Worm (Caenorhabditis elegans) whole organism, mixed stage, embryonic: ENCODE measurements around the gene cec-5.

Experiments used
- M03D4.4 ChIP-seq: sonication (generic microtip); optimal IDR thresholded peaks from 2 replicates; lab custom pipeline; 2017; ENCODE audit warnings: mild to moderate bottlenecking, missing genetic modification characterization, missing compliant biosample characterization
- blmp-1 ChIP-seq: fragments of 150-350 bp; optimal IDR thresholded peaks from 2 replicates; lab custom pipeline; 2014; ENCODE audit warnings: missing biosample characterization, missing genetic modification characterization
- ceh-39 ChIP-seq: fragments of 150-350 bp; optimal IDR thresholded peaks from 2 replicates; lab custom pipeline; 2014; ENCODE audit warnings: missing biosample characterization, missing genetic modification characterization
- ceh-43 ChIP-seq: fragments of 200-800 bp; sonication (Bioruptor generic); optimal IDR thresholded peaks from 2 replicates; lab custom pipeline; 2018; ENCODE audit warnings: mild to moderate bottlenecking, missing genetic modification characterization, moderate library complexity, missing compliant biosample characterization
- ceh-83 ChIP-seq: fragments of 200-800 bp; sonication (Bioruptor generic); optimal IDR thresholded peaks from 2 replicates; lab custom pipeline; 2018; ENCODE audit warnings: mild to moderate bottlenecking, missing genetic modification characterization, missing compliant biosample characterization
- ces-1 ChIP-seq: fragments of 150-350 bp; optimal IDR thresholded peaks from 2 replicates; lab custom pipeline; 2014; ENCODE audit warnings: missing biosample characterization, missing genetic modification reagents, missing genetic modification characterization
- cnd-1 ChIP-seq: fragments of 200-800 bp; sonication (Bioruptor generic); optimal IDR thresholded peaks from 2 replicates; lab custom pipeline; 2018; ENCODE audit warnings: mild to moderate bottlenecking, missing genetic modification characterization, missing compliant biosample characterization
- drap-1 ChIP-seq: fragments of 200-800 bp; sonication (Bioruptor generic); optimal IDR thresholded peaks from 3 replicates; lab custom pipeline; 2018; ENCODE audit warnings: mild to moderate bottlenecking, missing genetic modification characterization, missing compliant biosample characterization
- elt-1 ChIP-seq: sonication (generic microtip); optimal IDR thresholded peaks from 2 replicates; lab custom pipeline; 2017; ENCODE audit warnings: missing genetic modification characterization, mild to moderate bottlenecking, missing compliant biosample characterization, antibody characterized with exemption, moderate library complexity, borderline replicate concordance; ENCODE audit not compliant: insufficient read depth
- elt-3 ChIP-seq: fragments of 150-350 bp; optimal IDR thresholded peaks from 2 replicates; lab custom pipeline; 2014; ENCODE audit warnings: missing biosample characterization, missing genetic modification characterization
- flh-1 ChIP-seq: fragments of 200-800 bp; sonication (Bioruptor generic); optimal IDR thresholded peaks from 2 replicates; lab custom pipeline; 2018; ENCODE audit warnings: mild to moderate bottlenecking, missing genetic modification characterization, moderate library complexity, missing compliant biosample characterization
- ham-2 ChIP-seq: fragments of 200-800 bp; sonication (Bioruptor generic); optimal IDR thresholded peaks from 2 replicates; lab custom pipeline; 2018; ENCODE audit warnings: mild to moderate bottlenecking, missing genetic modification characterization, missing compliant biosample characterization
- hlh-1 ChIP-seq: fragments of 150-350 bp; optimal IDR thresholded peaks from 2 replicates; lab custom pipeline; 2014; ENCODE audit warnings: missing biosample characterization, missing genetic modification reagents, missing genetic modification characterization
- lin-13 ChIP-seq: fragments of 150-350 bp; optimal IDR thresholded peaks from 2 replicates; lab custom pipeline; 2014; ENCODE audit warnings: missing biosample characterization, missing genetic modification characterization
- lin-32 ChIP-seq: fragments of 200-800 bp; sonication (Bioruptor generic); optimal IDR thresholded peaks from 2 replicates; lab custom pipeline; 2018; ENCODE audit warnings: mild to moderate bottlenecking, missing genetic modification characterization, missing compliant biosample characterization
- lsy-2 ChIP-seq: fragments of 150-350 bp; optimal IDR thresholded peaks from 2 replicates; lab custom pipeline; 2014; ENCODE audit warnings: missing biosample characterization, missing genetic modification characterization
- mab-5 ChIP-seq: fragments of 150-350 bp; optimal IDR thresholded peaks from 2 replicates; lab custom pipeline; 2014; ENCODE audit warnings: missing biosample characterization, missing genetic modification characterization
- mep-1 ChIP-seq: fragments of 150-350 bp; optimal IDR thresholded peaks from 2 replicates; lab custom pipeline; 2017; ENCODE audit warnings: missing biosample characterization, missing genetic modification reagents, missing genetic modification characterization, inconsistent platforms
- mls-2 ChIP-seq: sonication (generic microtip); optimal IDR thresholded peaks from 2 replicates; lab custom pipeline; 2016; ENCODE audit warnings: mild to moderate bottlenecking, missing genetic modification characterization, moderate library complexity, missing compliant biosample characterization
- nhr-12 ChIP-seq: fragments of 150-350 bp; optimal IDR thresholded peaks from 2 replicates; lab custom pipeline; 2014; ENCODE audit warnings: missing biosample characterization, missing genetic modification characterization
- nhr-2 ChIP-seq: fragments of 150-350 bp; optimal IDR thresholded peaks from 2 replicates; lab custom pipeline; 2014; ENCODE audit warnings: missing biosample characterization, missing genetic modification characterization
- nhr-237 ChIP-seq: fragments of 150-350 bp; optimal IDR thresholded peaks from 2 replicates; lab custom pipeline; 2014; ENCODE audit warnings: missing biosample characterization, missing genetic modification characterization
- nhr-28 ChIP-seq: fragments of 150-350 bp; optimal IDR thresholded peaks from 2 replicates; lab custom pipeline; 2014; ENCODE audit warnings: missing biosample characterization, missing genetic modification characterization
- nhr-76 ChIP-seq: sonication (generic microtip); optimal IDR thresholded peaks from 2 replicates; lab custom pipeline; 2017; ENCODE audit warnings: missing biosample characterization, missing genetic modification characterization
- pha-4 ChIP-seq: fragments of 150-350 bp; optimal IDR thresholded peaks from 2 replicates; lab custom pipeline; 2018; ENCODE audit warnings: missing biosample characterization, missing genetic modification reagents, missing genetic modification characterization
- sem-2 ChIP-seq: fragments of 200-800 bp; sonication (Bioruptor generic); optimal IDR thresholded peaks from 2 replicates; lab custom pipeline; 2018; ENCODE audit warnings: mild to moderate bottlenecking, missing genetic modification characterization, missing compliant biosample characterization
- snpc-4 ChIP-seq: fragments of 150-350 bp; optimal IDR thresholded peaks from 2 replicates; lab custom pipeline; 2014; ENCODE audit warnings: missing biosample characterization, missing genetic modification characterization
- sptf-1 ChIP-seq: sonication (generic microtip); optimal IDR thresholded peaks from 2 replicates; lab custom pipeline; 2017; ENCODE audit warnings: mild to moderate bottlenecking, missing genetic modification characterization, moderate library complexity, missing compliant biosample characterization
- tbx-8 ChIP-seq: fragments of 200-800 bp; sonication (Bioruptor generic); optimal IDR thresholded peaks from 2 replicates; lab custom pipeline; 2018; ENCODE audit warnings: mild to moderate bottlenecking, missing genetic modification characterization, moderate library complexity, missing compliant biosample characterization
- unc-120 ChIP-seq: sonication (generic microtip); optimal IDR thresholded peaks from 2 replicates; lab custom pipeline; 2017; ENCODE audit warnings: missing genetic modification characterization, missing compliant biosample characterization; ENCODE audit not compliant: poor library complexity, severe bottlenecking
- unc-39 ChIP-seq: fragments of 150-350 bp; optimal IDR thresholded peaks from 2 replicates; lab custom pipeline; 2014; ENCODE audit warnings: missing biosample characterization, missing genetic modification characterization
- unc-62 ChIP-seq: fragments of 150-350 bp; optimal IDR thresholded peaks from 2 replicates; lab custom pipeline; 2014; ENCODE audit warnings: missing biosample characterization, missing genetic modification reagents, missing genetic modification characterization
- zip-8 ChIP-seq: fragments of 150-350 bp; optimal IDR thresholded peaks from 2 replicates; lab custom pipeline; 2014; ENCODE audit warnings: missing biosample characterization, missing genetic modification characterization
- ztf-11 ChIP-seq: fragments of 150-350 bp; optimal IDR thresholded peaks from 2 replicates; lab custom pipeline; 2014; ENCODE audit warnings: missing biosample characterization, missing genetic modification characterization

cec-5 gene

ce11 chrIV:7588631-7589030 is 8.7 kb upstream of the cec-5 start, which contains the start of gene cla-1:
TSS of gene cla-1 (plus strand) at chrIV:7588931.
- TF ChIP-seq mls-2 (no peak), mep-1 (tag; lab: Kevin White, UChicago) (no peak), ces-1 (GFP tag; lab: Kevin White, UChicago) (peak; percentile 61), nhr-12 (tag; lab: Kevin White, UChicago) (no peak), lsy-2 (tag; lab: Kevin White, UChicago) (no peak)

- TF ChIP-seq sptf-1 (tag; lab: Kevin White, UChicago), result no peak
- peak; percentile 62 for TF ChIP-seq ces-1 (GFP tag; lab: Kevin White, UChicago)
These were observed 7.1 kb upstream of the cec-5 start for ce11 chrIV:7586972-7587371.

- TF ChIP-seq ceh-83 (GFP tag; lab: Kevin White, UChicago) (no peak), elt-3 (no peak), drap-1 (GFP tag; lab: Kevin White, UChicago) (no peak), mls-2 (no peak), unc-62 (GFP tag; lab: Kevin White, UChicago) (no peak), ces-1 (GFP tag; lab: Kevin White, UChicago) (peak; percentile 85)
These were observed 5.5 kb upstream of the cec-5 start for ce11 chrIV:7585273-7585882.

ce11 chrIV:7578281-7578680 is 1.6 kb downstream of the cec-5 start, which contains the start of gene F32E10.5:
TSS of gene F32E10.5 (minus strand) at chrIV:7578381.
- TF ChIP-seq ceh-43 (GFP tag; lab: Kevin White, UChicago) (no peak), lin-13 (tag; lab: Kevin White, UChicago) (no peak)

- peak; percentile 50 for TF ChIP-seq hlh-1 (tag; lab: Kevin White, UChicago)
- peak; percentile 97 for TF ChIP-seq ceh-39 (tag; lab: Kevin White, UChicago)
- no peak for TF ChIP-seq unc-39
- TF ChIP-seq lsy-2 (tag; lab: Kevin White, UChicago), result no peak
- TF ChIP-seq ces-1 (GFP tag; lab: Kevin White, UChicago), result peak; percentile 9
- no peak for TF ChIP-seq mep-1 (tag; lab: Kevin White, UChicago)
- TF ChIP-seq pha-4 (tag; lab: Kevin White, UChicago), result no peak
- no peak for TF ChIP-seq elt-3
- TF ChIP-seq ceh-83 (GFP tag; lab: Kevin White, UChicago), result no peak
- TF ChIP-seq unc-120 (tag; lab: Kevin White, UChicago), result no peak
- TF ChIP-seq sem-2 (GFP tag; lab: Kevin White, UChicago), result no peak
- no peak for TF ChIP-seq drap-1 (GFP tag; lab: Kevin White, UChicago)
- TF ChIP-seq blmp-1 (tag; lab: Kevin White, UChicago), result no peak
These were observed 4.7 kb downstream of the cec-5 start, which contains the start of gene cec-4 for ce11 chrIV:7575147-7575768. TSS of gene cec-4 (plus strand) at chrIV:7575718.

ce11 chrIV:7573944-7574343 is 6.0 kb downstream of the cec-5 start:
- TF ChIP-seq flh-1 (GFP tag; lab: Kevin White, UChicago) (peak; percentile 84), ces-1 (GFP tag; lab: Kevin White, UChicago) (no peak), ham-2 (GFP tag; lab: Kevin White, UChicago) (peak; percentile 98), elt-3 (peak; percentile 85), cnd-1 (tag; lab: Kevin White, UChicago) (peak; percentile 95), mab-5 (no peak), unc-62 (GFP tag; lab: Kevin White, UChicago) (peak; percentile 73), ceh-83 (GFP tag; lab: Kevin White, UChicago) (peak; percentile 98), ceh-39 (tag; lab: Kevin White, UChicago) (no peak), nhr-237 (tag; lab: Kevin White, UChicago) (peak; percentile 76), snpc-4 (tag; lab: Kevin White, UChicago) (no peak), nhr-12 (tag; lab: Kevin White, UChicago) (no peak), elt-1 (tag; lab: Kevin White, UChicago) (peak; percentile 41), ztf-11 (tag; lab: Kevin White, UChicago) (peak; percentile 57), nhr-76 (tag; lab: Kevin White, UChicago) (peak; percentile 10), zip-8 (tag; lab: Kevin White, UChicago) (no peak), mep-1 (tag; lab: Kevin White, UChicago) (peak; percentile 88), M03D4.4 (peak; percentile 97), sptf-1 (tag; lab: Kevin White, UChicago) (peak; percentile 98), hlh-1 (tag; lab: Kevin White, UChicago) (peak; percentile 7), lsy-2 (tag; lab: Kevin White, UChicago) (peak; percentile 57), nhr-28 (peak; percentile 82), pha-4 (tag; lab: Kevin White, UChicago) (peak; percentile 41), lin-32 (GFP tag; lab: Kevin White, UChicago) (peak; percentile 94), unc-39 (no peak), ceh-43 (GFP tag; lab: Kevin White, UChicago) (peak; percentile 94), lin-13 (tag; lab: Kevin White, UChicago) (peak; percentile 64), sem-2 (GFP tag; lab: Kevin White, UChicago) (peak; percentile 88), unc-120 (tag; lab: Kevin White, UChicago) (peak; percentile 96), nhr-2 (tag; lab: Kevin White, UChicago) (no peak), drap-1 (GFP tag; lab: Kevin White, UChicago) (peak; percentile 98), blmp-1 (tag; lab: Kevin White, UChicago) (peak; percentile 8), tbx-8 (peak; percentile 88), mls-2 (peak; percentile 98)
